Worm (Caenorhabditis elegans): ENCODE results near the gene srab-13.

Gene srab-13

ce11 chrV:2027787-2028186, at the start of gene srab-13:
srab-13 (minus strand) TSS chrV:2027887.
- no peak for TF ChIP-seq ets-4 (tag; optimal IDR thresholded peaks at IDR 0.05)
- TF ChIP-seq Y22D7AL.16 (tag; optimal IDR thresholded peaks at IDR 0.05), result no peak
- no peak for TF ChIP-seq ceh-48 (tag; optimal IDR thresholded peaks at IDR 0.05)
- no peak for TF ChIP-seq mec-3 (tag; optimal IDR thresholded peaks at IDR 0.05; ENCODE audit: borderline replicate concordance)
- TF ChIP-seq lin-11 (tag; optimal IDR thresholded peaks at IDR 0.05), result no peak
- no peak for TF ChIP-seq pag-3 (tag; optimal IDR thresholded peaks at IDR 0.05; ENCODE audit: borderline replicate concordance)

- peak; percentile 17 for TF ChIP-seq ceh-18 (tag; optimal IDR thresholded peaks at IDR 0.05)
- peak; percentile 50 for TF ChIP-seq unc-55 (GFP tag; optimal IDR thresholded peaks at IDR 0.05)
- no peak for TF ChIP-seq pag-3 (tag; optimal IDR thresholded peaks at IDR 0.05; ENCODE audit: borderline replicate concordance)
Measured at ce11 chrV:2076043-2076442, 48.4 kb upstream of the srab-13 start.

ce11 chrV:2072807-2073206, 45.1 kb upstream of the srab-13 start, which contains the start of gene Y40B10A.9:
Y40B10A.9 (minus strand) TSS chrV:2072907.
- TF ChIP-seq lin-11 (tag; optimal IDR thresholded peaks at IDR 0.05), result no peak
- TF ChIP-seq ttx-3 (tag; optimal IDR thresholded peaks at IDR 0.05), result no peak
- no peak for TF ChIP-seq elt-2 (tag; optimal IDR thresholded peaks at IDR 0.05)
- no peak for TF ChIP-seq unc-3 (GFP tag; conservative IDR thresholded peaks at IDR 0.05)
- no peak for TF ChIP-seq unc-3 (tag; optimal IDR thresholded peaks at IDR 0.05)
- no peak for TF ChIP-seq unc-55 (GFP tag; optimal IDR thresholded peaks at IDR 0.05)

ce11 chrV:2068728-2069443, 41.2 kb upstream of the srab-13 start:
- TF ChIP-seq C08G9.2 (tag; optimal IDR thresholded peaks at IDR 0.05) (no peak), zip-5 (tag; optimal IDR thresholded peaks at IDR 0.05) (no peak), elt-2 (tag; optimal IDR thresholded peaks at IDR 0.05) (no peak), che-1 (tag; optimal IDR thresholded peaks at IDR 0.05) (no peak), sox-2 (GFP tag; IDR thresholded peaks at IDR 0.05) (no peak), T23F11.4 (GFP tag; optimal IDR thresholded peaks at IDR 0.05) (no peak), pha-4 (tag; optimal IDR thresholded peaks at IDR 0.05) (no peak), ceh-30 (tag; optimal IDR thresholded peaks at IDR 0.05) (no peak), lin-11 (tag; optimal IDR thresholded peaks at IDR 0.05) (no peak), pat-9 (tag; optimal IDR thresholded peaks at IDR 0.05) (no peak), unc-86 (tag; optimal IDR thresholded peaks at IDR 0.05) (no peak), npax-4 (tag; optimal IDR thresholded peaks at IDR 0.05) (no peak), ceh-34 (tag; optimal IDR thresholded peaks at IDR 0.05) (no peak)

ce11 chrV:2067985-2068499, 40.4 kb upstream of the srab-13 start, which contains the start of gene lbp-9:
lbp-9 (plus strand) TSS chrV:2068449.
- TF ChIP-seq unc-42 (tag; optimal IDR thresholded peaks at IDR 0.05) (no peak), sox-2 (GFP tag; IDR thresholded peaks at IDR 0.05) (no peak), hlh-13 (GFP tag; optimal IDR thresholded peaks at IDR 0.05) (no peak), C38D4.7 (GFP tag; optimal IDR thresholded peaks at IDR 0.05) (no peak), ahr-1 (tag; optimal IDR thresholded peaks at IDR 0.05) (no peak), pha-2 (tag; optimal IDR thresholded peaks at IDR 0.05) (no peak), hlh-30 (tag; optimal IDR thresholded peaks at IDR 0.05; ENCODE audit: insufficient read depth) (no peak), tbx-7 (tag; optimal IDR thresholded peaks at IDR 0.05) (no peak), npax-4 (tag; optimal IDR thresholded peaks at IDR 0.05) (no peak)

ce11 chrV:2067419-2067818, 39.7 kb upstream of the srab-13 start:
- TF ChIP-seq nfya-1 (tag; optimal IDR thresholded peaks at IDR 0.05) (no peak), fkh-6 (tag; optimal IDR thresholded peaks at IDR 0.05) (no peak), fax-1 (tag; optimal IDR thresholded peaks at IDR 0.05) (no peak), ets-4 (tag; optimal IDR thresholded peaks at IDR 0.05) (no peak), pha-4 (tag; optimal IDR thresholded peaks at IDR 0.05) (no peak), hlh-15 (tag; optimal IDR thresholded peaks at IDR 0.05) (no peak), ceh-45 (GFP tag; IDR thresholded peaks at IDR 0.05) (no peak), ahr-1 (tag; optimal IDR thresholded peaks at IDR 0.05) (no peak), ttx-3 (tag; optimal IDR thresholded peaks at IDR 0.05) (no peak), ceh-34 (tag; optimal IDR thresholded peaks at IDR 0.05) (no peak), sdc-2 (tag; optimal IDR thresholded peaks at IDR 0.05) (no peak)

All from whole organism, late embryonic.